Fruit fly (Drosophila melanogaster) whole organism, embryonic: Measurements from ENCODE around the gene Lip2.
A peak's percentile ranks its signal among the peaks of the same experiment; 100 is the strongest.

ENCODE experiments used
- Blimp-1 ChIP-seq: fragments of 200-800 bp; sonication (Bioruptor generic); optimal IDR thresholded peaks from 3 replicates; lab custom pipeline; 2018; ENCODE audit warnings: missing biosample characterization, missing genetic modification characterization, mild to moderate bottlenecking, moderate library complexity, missing genetic modification reagents
- Bteb2 ChIP-seq: fragments of 200-800 bp; sonication (Bioruptor generic); optimal IDR thresholded peaks from 2 replicates; lab custom pipeline; 2016; ENCODE audit warnings: missing biosample characterization, missing genetic modification characterization
- CG10267 ChIP-seq: fragments of 200-800 bp; sonication (Bioruptor generic); optimal IDR thresholded peaks from 2 replicates; lab custom pipeline; 2018; ENCODE audit warnings: missing biosample characterization, mild to moderate bottlenecking, missing genetic modification characterization, moderate library complexity
- CG10321 ChIP-seq: fragments of 200-800 bp; sonication (Bioruptor generic); IDR thresholded peaks from 2 replicates; pipeline ENCODE4 v1.3.6; 2022; ENCODE audit warnings: missing biosample characterization, missing genetic modification characterization
- CG10959 ChIP-seq: fragments of 200-800 bp; sonication (Bioruptor generic); IDR thresholded peaks from 2 replicates; pipeline ENCODE4 v1.3.6; 2022; ENCODE audit warnings: missing biosample characterization, missing genetic modification characterization
- CG11504 ChIP-seq: fragments of 200-800 bp; sonication (Bioruptor generic); optimal IDR thresholded peaks from 3 replicates; lab custom pipeline; 2019; ENCODE audit warnings: missing biosample characterization, mild to moderate bottlenecking, missing genetic modification characterization, moderate library complexity
- CG12942 ChIP-seq: fragments of 200-800 bp; sonication (Bioruptor generic); optimal IDR thresholded peaks from 3 replicates; lab custom pipeline; 2016; ENCODE audit warnings: missing biosample characterization, missing genetic modification characterization
- CG13894 ChIP-seq: fragments of 200-800 bp; sonication (Bioruptor generic); optimal IDR thresholded peaks from 3 replicates; lab custom pipeline; 2018; ENCODE audit warnings: missing biosample characterization, mild to moderate bottlenecking, missing genetic modification characterization, moderate library complexity
- CG14441 ChIP-seq: fragments of 200-800 bp; sonication (Bioruptor generic); IDR thresholded peaks from 2 replicates; pipeline ENCODE4 v1.3.6; 2022; ENCODE audit warnings: missing biosample characterization, missing genetic modification characterization
- CG17361 ChIP-seq: fragments of 200-800 bp; sonication (Bioruptor generic); IDR thresholded peaks from 3 replicates; pipeline ENCODE4 v1.3.6; 2022; ENCODE audit warnings: missing biosample characterization, missing genetic modification characterization
- CG2678 ChIP-seq: fragments of 200-800 bp; sonication (Bioruptor generic); optimal IDR thresholded peaks from 3 replicates; lab custom pipeline; 2019; ENCODE audit warnings: missing biosample characterization, mild to moderate bottlenecking, missing genetic modification characterization, moderate library complexity
- CG2712 ChIP-seq: fragments of 200-800 bp; optimal IDR thresholded peaks from 3 replicates; lab custom pipeline; 2019; ENCODE audit warnings: missing biosample characterization, mild to moderate bottlenecking, missing genetic modification characterization, moderate library complexity
- CG31224 ChIP-seq: fragments of 200-800 bp; sonication (Bioruptor generic); IDR thresholded peaks from 2 replicates; pipeline ENCODE4 v1.3.6; 2022; ENCODE audit warnings: missing biosample characterization, missing genetic modification characterization
- CG32532 ChIP-seq: fragments of 200-800 bp; sonication (Bioruptor generic); IDR thresholded peaks from 2 replicates; pipeline ENCODE4 v1.3.6; 2022; ENCODE audit warnings: missing biosample characterization, missing genetic modification characterization
- CG33557 ChIP-seq: fragments of 200-800 bp; sonication (Bioruptor generic); optimal IDR thresholded peaks from 2 replicates; lab custom pipeline; 2019; ENCODE audit warnings: missing biosample characterization, mild to moderate bottlenecking, missing genetic modification characterization, moderate library complexity
- CG3407 ChIP-seq: fragments of 200-800 bp; sonication (Bioruptor generic); optimal IDR thresholded peaks from 2 replicates; lab custom pipeline; 2018; ENCODE audit warnings: missing biosample characterization, mild to moderate bottlenecking, missing genetic modification characterization
- CG4424 ChIP-seq: fragments of 200-800 bp; sonication (Bioruptor generic); optimal IDR thresholded peaks from 3 replicates; lab custom pipeline; 2016; ENCODE audit warnings: missing biosample characterization, missing genetic modification characterization
- CG6791 ChIP-seq: fragments of 200-800 bp; sonication (Bioruptor generic); IDR thresholded peaks from 3 replicates; pipeline ENCODE4 v1.3.6; 2022; ENCODE audit warnings: missing biosample characterization, missing genetic modification characterization; ENCODE audit not compliant: partially characterized antibody
- CG7372 ChIP-seq: fragments of 200-800 bp; sonication (Bioruptor generic); IDR thresholded peaks from 2 replicates; pipeline ENCODE4 v1.3.6; 2022; ENCODE audit warnings: missing biosample characterization, missing genetic modification characterization
- CG8924 ChIP-seq: fragments of 200-800 bp; optimal IDR thresholded peaks from 3 replicates; lab custom pipeline; 2019; ENCODE audit warnings: missing biosample characterization, mild to moderate bottlenecking, missing genetic modification characterization, moderate library complexity
- CG9727 ChIP-seq: fragments of 200-800 bp; sonication (Bioruptor generic); optimal IDR thresholded peaks from 3 replicates; lab custom pipeline; 2017; ENCODE audit warnings: missing biosample characterization, mild to moderate bottlenecking, missing genetic modification characterization
- Camta ChIP-seq: fragments of 200-800 bp; sonication (Bioruptor generic); optimal IDR thresholded peaks from 2 replicates; lab custom pipeline; 2016; ENCODE audit warnings: missing biosample characterization, missing genetic modification characterization
- CkIIα-i1 ChIP-seq: fragments of 200-800 bp; sonication (Bioruptor generic); IDR thresholded peaks from 2 replicates; pipeline ENCODE4 v1.3.6; 2022; ENCODE audit warnings: missing biosample characterization, missing genetic modification characterization
- Dad ChIP-seq: fragments of 200-800 bp; sonication (Bioruptor generic); optimal IDR thresholded peaks from 3 replicates; lab custom pipeline; 2016; ENCODE audit warnings: missing biosample characterization, missing genetic modification characterization
- Dek ChIP-seq: fragments of 200-800 bp; sonication (Bioruptor generic); optimal IDR thresholded peaks from 3 replicates; lab custom pipeline; 2019; ENCODE audit warnings: missing biosample characterization, mild to moderate bottlenecking, missing genetic modification characterization, moderate library complexity
- Ets65A ChIP-seq: fragments of 200-800 bp; sonication (Bioruptor generic); peaks from one replicate; lab custom pipeline; 2016; ENCODE audit warnings: missing biosample characterization, missing genetic modification characterization
- Gsc ChIP-seq: fragments of 200-800 bp; sonication (Bioruptor generic); IDR thresholded peaks from 2 replicates; pipeline ENCODE4 v1.3.6; 2022; ENCODE audit warnings: missing biosample characterization, missing genetic modification characterization
- Hr39 ChIP-seq: fragments of >200 bp; optimal IDR thresholded peaks from 2 replicates; lab custom pipeline; 2017
- Hr51 ChIP-seq, 2 experiments: fragments of 200-800 bp; sonication (Bioruptor generic); optimal IDR thresholded peaks; 2 replicates in 1 of 2; 3 replicates in 1 of 2; lab custom pipeline; 2016 to 2018; ENCODE audit warnings: missing biosample characterization in 2 of 2, missing genetic modification characterization in 2 of 2, mild to moderate bottlenecking in 1 of 2, moderate library complexity in 1 of 2
- Meics ChIP-seq: fragments of 200-800 bp; sonication (Bioruptor generic); optimal IDR thresholded peaks from 2 replicates; lab custom pipeline; 2017; ENCODE audit warnings: missing biosample characterization, mild to moderate bottlenecking, missing genetic modification characterization
- NfI ChIP-seq: fragments of 200-800 bp; sonication (Bioruptor generic); optimal IDR thresholded peaks from 3 replicates; lab custom pipeline; 2018; ENCODE audit warnings: missing biosample characterization, mild to moderate bottlenecking, missing genetic modification characterization, moderate library complexity
- Ssrp ChIP-seq: fragments of 200-800 bp; sonication (Bioruptor generic); optimal IDR thresholded peaks from 2 replicates; lab custom pipeline; 2018; ENCODE audit warnings: missing biosample characterization, mild to moderate bottlenecking, missing genetic modification characterization, moderate library complexity
- dmrt11E ChIP-seq: fragments of 200-800 bp; sonication (Bioruptor generic); optimal IDR thresholded peaks from 3 replicates; lab custom pipeline; 2018; ENCODE audit warnings: missing biosample characterization, mild to moderate bottlenecking, missing genetic modification characterization, moderate library complexity
- ewg ChIP-seq: fragments of 200-800 bp; sonication (Bioruptor generic); optimal IDR thresholded peaks from 3 replicates; lab custom pipeline; 2017; ENCODE audit warnings: mild to moderate bottlenecking, missing biosample characterization, missing genetic modification reagents, missing genetic modification characterization
- eyg ChIP-seq: fragments of 200-800 bp; sonication (Bioruptor generic); optimal IDR thresholded peaks from 3 replicates; lab custom pipeline; 2016; ENCODE audit warnings: missing biosample characterization, missing genetic modification characterization
- fd102C ChIP-seq: fragments of 200-800 bp; sonication (Bioruptor generic); optimal IDR thresholded peaks from 2 replicates; lab custom pipeline; 2018; ENCODE audit warnings: missing biosample characterization, mild to moderate bottlenecking, missing genetic modification characterization, moderate library complexity
- gem ChIP-seq: fragments of 200-800 bp; sonication (Bioruptor generic); optimal IDR thresholded peaks from 2 replicates; lab custom pipeline; 2019; ENCODE audit warnings: missing biosample characterization, mild to moderate bottlenecking, missing genetic modification characterization, moderate library complexity
- grn ChIP-seq: fragments of 200-800 bp; sonication (Bioruptor generic); optimal IDR thresholded peaks from 3 replicates; lab custom pipeline; 2017; ENCODE audit warnings: missing biosample characterization, missing genetic modification characterization
- mam ChIP-seq: fragments of 200-800 bp; sonication (Bioruptor generic); optimal IDR thresholded peaks from 3 replicates; lab custom pipeline; 2016; ENCODE audit warnings: missing biosample characterization, missing genetic modification characterization
- odd ChIP-seq: fragments of 200-800 bp; sonication (Bioruptor generic); optimal IDR thresholded peaks from 2 replicates; lab custom pipeline; 2017; ENCODE audit warnings: missing biosample characterization, mild to moderate bottlenecking, missing genetic modification characterization
- row ChIP-seq: fragments of 200-800 bp; sonication (Bioruptor generic); IDR thresholded peaks from 3 replicates; pipeline ENCODE4 v1.3.6; 2022; ENCODE audit warnings: missing biosample characterization, missing genetic modification characterization
- sd ChIP-seq: fragments of 200-800 bp; sonication (Bioruptor generic); optimal IDR thresholded peaks from 3 replicates; lab custom pipeline; 2018; ENCODE audit warnings: missing biosample characterization, mild to moderate bottlenecking, missing genetic modification characterization, moderate library complexity
- sr ChIP-seq: fragments of 200-800 bp; sonication (Bioruptor generic); IDR thresholded peaks from 3 replicates; pipeline ENCODE4 v1.3.6; 2022; ENCODE audit warnings: missing biosample characterization, missing genetic modification characterization
- twi ChIP-seq: fragments of 200-800 bp; optimal IDR thresholded peaks from 2 replicates; lab custom pipeline; 2019; ENCODE audit warnings: missing biosample characterization, mild to moderate bottlenecking, missing genetic modification characterization, moderate library complexity

The Lip2 gene

dm6 chr2L:10697992-10698391 lies 11.3 kb downstream of the Lip2 start, which contains the start of gene CG7300 (continued):
- TF ChIP-seq CG32532 (GFP tag; lab: Robert Waterston, UW): peak; percentile 84
- TF ChIP-seq Dad (GFP tag; lab: Kevin White, UChicago): peak; percentile 27
- TF ChIP-seq gem (tag; lab: Kevin White, UChicago): peak; percentile 77
- TF ChIP-seq odd: no peak
- peak; percentile 49 for TF ChIP-seq CG14441 (GFP tag; lab: Robert Waterston, UW)
- no peak for TF ChIP-seq Gsc (GFP tag; lab: Robert Waterston, UW)
- TF ChIP-seq mam (GFP tag; lab: Kevin White, UChicago): peak; percentile 40
- TF ChIP-seq CG9727 (GFP tag; lab: Kevin White, UChicago): peak; percentile 17
- TF ChIP-seq Ets65A: peak; percentile 90
- TF ChIP-seq CG8924 (tag; lab: Kevin White, UChicago): peak; percentile 36

dm6 chr2L:10694053-10694618 lies 15.1 kb downstream of the Lip2 start, which contains the start of gene CG17108:
TSS of gene CG17108 (minus strand) at chr2L:10694103.
- TF ChIP-seq CG7372 (GFP tag; lab: Robert Waterston, UW): no peak
- TF ChIP-seq CG4424 (GFP tag; lab: Kevin White, UChicago): no peak
- no peak for TF ChIP-seq twi
- no peak for TF ChIP-seq Bteb2
- no peak for TF ChIP-seq CG3407 (GFP tag; lab: Kevin White, UChicago)

- TF ChIP-seq CG10959 (GFP tag; lab: Robert Waterston, UW) (no peak), Hr39 (lab: Kevin White, UChicago) (peak; percentile 74), ewg (GFP tag; lab: Kevin White, UChicago) (no peak), CG31224 (GFP tag; lab: Robert Waterston, UW) (no peak)
Measured at dm6 chr2L:10693018-10693417, 16.2 kb downstream of the Lip2 start.

dm6 chr2L:10689221-10690034 lies 19.8 kb downstream of the Lip2 start, which contains the start of gene CG7294:
TSS of gene CG7294 (minus strand) at chr2L:10689271.
- peak; percentile 72; the same call in 2 of the 3 replicates for TF ChIP-seq sr (GFP tag; lab: Robert Waterston, UW)
- peak; percentile 5 for TF ChIP-seq Ssrp (tag; lab: Kevin White, UChicago)
- no peak for TF ChIP-seq NfI
- peak; percentile 61 for TF ChIP-seq CG2678 (tag; lab: Kevin White, UChicago)
- TF ChIP-seq eyg (GFP tag; lab: Kevin White, UChicago): no peak
- no peak for TF ChIP-seq CkIIα-i1 (GFP tag; lab: Robert Waterston, UW)
- TF ChIP-seq dmrt11E (tag; lab: Kevin White, UChicago): peak; percentile 56
- TF ChIP-seq sd (tag; lab: Kevin White, UChicago): peak; percentile 84
- peak; percentile 38 for TF ChIP-seq CG10267
- no peak for TF ChIP-seq CG12942 (GFP tag; lab: Kevin White, UChicago)
- peak; percentile 60 for TF ChIP-seq CG11504
- TF ChIP-seq CG6791 (GFP tag; lab: Robert Waterston, UW): no peak
- peak; percentile 21; the same call in 1 of the 3 replicates for TF ChIP-seq row (GFP tag; lab: Robert Waterston, UW)
- peak; percentile 23 for TF ChIP-seq Meics (GFP tag; lab: Kevin White, UChicago)
- peak; percentile 66 for TF ChIP-seq CG17361
- TF ChIP-seq fd102C (GFP tag; lab: Kevin White, UChicago): no peak
- TF ChIP-seq CG10321 (GFP tag; lab: Robert Waterston, UW): no peak
- peak; percentile 63 for TF ChIP-seq CG2712 (tag; lab: Kevin White, UChicago)
- no peak for TF ChIP-seq Camta (GFP tag; lab: Kevin White, UChicago)
- TF ChIP-seq Dek: peak; percentile 10
- TF ChIP-seq Blimp-1 (GFP tag; lab: Kevin White, UChicago): peak; percentile 8
- TF ChIP-seq grn (GFP tag; lab: Kevin White, UChicago): peak; percentile 42
- TF ChIP-seq CG13894 (tag; lab: Kevin White, UChicago): peak; percentile 38
- peak; percentile 11 for TF ChIP-seq CG33557
- peak in 1 of 2 experiments; percentile 28 for TF ChIP-seq Hr51 (GFP tag; optimal IDR thresholded peaks at IDR 0.05; lab: Kevin White, UChicago)
